Fruit fly (Drosophila melanogaster) whole organism, pupa: ENCODE measurements around the gene CG13295.

Experiments used
- CG10348 ChIP-seq: fragments of 200-800 bp; sonication (Bioruptor generic); IDR thresholded peaks from 2 replicates; pipeline ENCODE4 v1.3.6; 2022; ENCODE audit warnings: missing biosample characterization, missing genetic modification characterization
- CG12605 ChIP-seq: fragments of 200-800 bp; sonication (Bioruptor generic); IDR thresholded peaks from 2 replicates; pipeline ENCODE4 v1.3.6; 2022; ENCODE audit warnings: missing biosample characterization, missing genetic modification characterization
- CG13204 ChIP-seq: fragments of 200-800 bp; sonication (Bioruptor generic); optimal IDR thresholded peaks from 2 replicates; lab custom pipeline; 2018; ENCODE audit warnings: missing biosample characterization, mild to moderate bottlenecking, missing genetic modification characterization, moderate library complexity
- CG14655 ChIP-seq: fragments of 200-800 bp; sonication (Bioruptor generic); optimal IDR thresholded peaks from 3 replicates; lab custom pipeline; 2017; ENCODE audit warnings: mild to moderate bottlenecking, missing biosample characterization, missing genetic modification reagents, missing genetic modification characterization
- CG15710 ChIP-seq: fragments of 200-800 bp; sonication (Bioruptor generic); optimal IDR thresholded peaks from 2 replicates; lab custom pipeline; 2018; ENCODE audit warnings: missing biosample characterization, mild to moderate bottlenecking, missing genetic modification characterization, moderate library complexity
- CG17806 ChIP-seq: fragments of 200-800 bp; sonication (Bioruptor generic); optimal IDR thresholded peaks from 2 replicates; lab custom pipeline; 2018; ENCODE audit warnings: missing biosample characterization, mild to moderate bottlenecking, missing genetic modification characterization, moderate library complexity
- CG32121 ChIP-seq: fragments of 200-800 bp; sonication (Bioruptor generic); IDR thresholded peaks from 2 replicates; pipeline ENCODE4 v1.3.6; 2022; ENCODE audit warnings: missing biosample characterization, missing genetic modification characterization
- CG34367 ChIP-seq: fragments of 200-800 bp; sonication (Bioruptor generic); optimal IDR thresholded peaks from 2 replicates; lab custom pipeline; 2018; ENCODE audit warnings: missing biosample characterization, mild to moderate bottlenecking, missing genetic modification characterization
- CG4496 ChIP-seq: fragments of 200-800 bp; sonication (Bioruptor generic); IDR thresholded peaks from 3 replicates; pipeline ENCODE4 v1.3.6; 2022; ENCODE audit warnings: missing biosample characterization, missing genetic modification characterization
- CG8159 ChIP-seq: fragments of 200-800 bp; sonication (Bioruptor generic); optimal IDR thresholded peaks from 3 replicates; lab custom pipeline; 2018; ENCODE audit warnings: missing biosample characterization, mild to moderate bottlenecking, missing genetic modification characterization, moderate library complexity
- CG8301 ChIP-seq: fragments of 200-800 bp; sonication (Bioruptor generic); optimal IDR thresholded peaks from 2 replicates; lab custom pipeline; 2018; ENCODE audit warnings: missing biosample characterization, mild to moderate bottlenecking, missing genetic modification characterization
- CG9948 ChIP-seq: fragments of 200-800 bp; sonication (Bioruptor generic); optimal IDR thresholded peaks from 2 replicates; lab custom pipeline; 2018; ENCODE audit warnings: missing biosample characterization, mild to moderate bottlenecking, missing genetic modification characterization, moderate library complexity
- D1 ChIP-seq: fragments of 200-800 bp; sonication (Bioruptor generic); optimal IDR thresholded peaks from 2 replicates; lab custom pipeline; 2018; ENCODE audit warnings: missing biosample characterization, mild to moderate bottlenecking, missing genetic modification characterization, moderate library complexity
- EcR ChIP-seq: fragments of 200-800 bp; sonication (Bioruptor generic); optimal IDR thresholded peaks from 3 replicates; lab custom pipeline; 2019; ENCODE audit warnings: missing biosample characterization, missing genetic modification characterization, mild to moderate bottlenecking, moderate library complexity, missing genetic modification reagents
- Ets98B ChIP-seq: fragments of 200-800 bp; sonication (Bioruptor generic); IDR thresholded peaks from 2 replicates; pipeline ENCODE4 v1.3.6; 2022; ENCODE audit warnings: missing biosample characterization, missing genetic modification characterization
- Pif1A ChIP-seq: fragments of 200-800 bp; sonication (Bioruptor generic); optimal IDR thresholded peaks from 3 replicates; lab custom pipeline; 2016; ENCODE audit warnings: missing biosample characterization, missing genetic modification characterization
- Pif1B ChIP-seq: fragments of 200-800 bp; sonication (Bioruptor generic); optimal IDR thresholded peaks from 3 replicates; lab custom pipeline; 2016; ENCODE audit warnings: missing biosample characterization, missing genetic modification characterization
- Snoo ChIP-seq: fragments of 200-800 bp; sonication (Bioruptor generic); optimal IDR thresholded peaks from 3 replicates; lab custom pipeline; 2017; ENCODE audit warnings: missing biosample characterization, mild to moderate bottlenecking, missing genetic modification characterization, inconsistent platforms
- fd96Ca ChIP-seq: fragments of 200-800 bp; sonication (Bioruptor generic); IDR thresholded peaks from 3 replicates; pipeline ENCODE4 v1.3.6; 2022; ENCODE audit warnings: missing biosample characterization, missing genetic modification characterization
- gl ChIP-seq: fragments of 200-800 bp; sonication (Bioruptor generic); optimal IDR thresholded peaks from 2 replicates; lab custom pipeline; 2018; ENCODE audit warnings: missing biosample characterization, mild to moderate bottlenecking, missing genetic modification characterization
- rn ChIP-seq: fragments of 200-800 bp; sonication (Bioruptor generic); IDR thresholded peaks from 2 replicates; pipeline ENCODE4 v1.3.6; 2022; ENCODE audit warnings: missing biosample characterization, missing genetic modification characterization

CG13295 gene

DNA sequence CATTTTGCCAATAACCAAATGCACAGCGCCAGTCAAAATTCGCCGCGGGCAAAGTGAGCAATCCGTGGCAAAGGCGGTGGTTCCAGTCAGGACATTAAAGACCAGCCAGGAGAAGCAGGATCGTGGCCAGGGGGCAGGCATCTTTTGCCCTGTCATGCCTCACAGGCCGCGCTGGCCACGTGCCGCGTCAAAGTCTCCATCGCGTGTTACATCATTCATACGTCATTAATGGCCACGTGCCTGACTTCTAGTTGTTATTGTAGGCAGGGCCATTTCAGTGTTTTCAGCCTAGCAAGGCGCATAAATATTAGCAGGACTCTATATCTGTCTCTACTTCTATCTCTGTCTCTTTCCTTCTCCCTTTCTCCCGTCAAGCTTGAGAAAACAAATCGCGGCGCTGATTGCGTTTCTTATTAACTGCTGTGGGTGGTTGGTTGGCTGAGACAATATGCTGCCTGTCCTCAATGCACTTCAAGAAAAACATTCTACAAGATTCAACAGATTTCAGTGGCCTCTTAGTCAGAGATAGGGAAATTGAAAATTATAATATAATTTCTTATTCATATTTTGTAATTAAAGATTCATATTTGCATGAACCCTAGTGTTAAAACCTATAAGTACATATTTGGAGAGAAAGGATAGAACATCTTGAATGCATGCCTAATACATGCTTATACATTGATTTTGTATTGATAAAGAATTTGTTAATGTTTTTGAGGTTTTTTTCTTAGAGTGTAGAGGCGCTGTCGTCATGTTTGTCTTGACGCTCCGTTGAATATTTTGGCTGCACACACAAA is 33.4 kb upstream of the CG13295 start:
- TF ChIP-seq CG34367, result no peak
- no peak for TF ChIP-seq CG32121
- TF ChIP-seq gl, result no peak
- no peak for TF ChIP-seq EcR (GFP tag; lab: Kevin White, UChicago)

DNA sequence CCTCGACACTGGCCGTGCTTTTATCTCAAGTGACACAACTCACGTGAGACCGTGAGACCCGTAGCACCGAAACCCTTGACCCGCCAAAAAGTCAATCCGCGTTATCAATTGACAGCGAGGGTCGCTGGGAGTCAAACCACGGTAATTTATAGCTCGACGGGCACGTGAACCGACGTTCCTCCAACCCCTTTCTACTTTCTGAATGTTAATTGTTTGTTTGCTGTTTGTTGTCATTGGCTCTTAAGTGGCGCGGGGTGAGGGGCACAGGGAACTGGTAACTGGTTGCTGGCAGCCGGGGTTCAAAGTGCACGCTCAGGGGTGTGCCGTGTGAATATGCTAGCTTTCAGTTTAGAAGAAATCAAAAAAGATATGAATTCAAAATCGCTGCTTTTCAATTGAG is 31.7 kb upstream of the CG13295 start:
- no peak for TF ChIP-seq fd96Ca (GFP tag; lab: Robert Waterston, UW)
- TF ChIP-seq CG14655, result no peak
- TF ChIP-seq rn (GFP tag; lab: Robert Waterston, UW), result no peak
- TF ChIP-seq Pif1A (GFP tag; lab: Kevin White, UChicago), result no peak
- no peak for TF ChIP-seq gl
- no peak for TF ChIP-seq D1 (tag; lab: Kevin White, UChicago)

DNA sequence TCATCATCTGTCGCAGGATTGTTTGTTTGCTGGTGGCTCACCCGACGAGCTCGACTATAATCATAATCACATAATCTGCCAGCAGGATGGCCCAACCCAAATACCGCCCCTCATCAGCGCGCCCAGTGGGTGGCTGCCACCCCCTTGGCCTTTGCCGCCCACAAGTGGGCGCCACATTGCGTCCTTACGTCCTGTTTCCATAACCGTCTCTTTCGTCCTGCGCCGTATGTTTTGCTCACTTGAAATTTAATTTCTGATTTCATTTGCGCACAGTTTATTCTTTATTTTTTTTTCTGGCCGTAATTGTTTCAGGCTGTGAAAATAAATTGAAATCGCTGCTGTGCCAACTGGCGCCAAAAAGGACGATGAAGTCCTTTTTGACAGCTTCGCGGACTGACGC is 30.4 kb upstream of the CG13295 start:
- no peak for TF ChIP-seq CG8159
- no peak for TF ChIP-seq fd96Ca (GFP tag; lab: Robert Waterston, UW)
- no peak for TF ChIP-seq CG8301 (tag; lab: Kevin White, UChicago)

DNA sequence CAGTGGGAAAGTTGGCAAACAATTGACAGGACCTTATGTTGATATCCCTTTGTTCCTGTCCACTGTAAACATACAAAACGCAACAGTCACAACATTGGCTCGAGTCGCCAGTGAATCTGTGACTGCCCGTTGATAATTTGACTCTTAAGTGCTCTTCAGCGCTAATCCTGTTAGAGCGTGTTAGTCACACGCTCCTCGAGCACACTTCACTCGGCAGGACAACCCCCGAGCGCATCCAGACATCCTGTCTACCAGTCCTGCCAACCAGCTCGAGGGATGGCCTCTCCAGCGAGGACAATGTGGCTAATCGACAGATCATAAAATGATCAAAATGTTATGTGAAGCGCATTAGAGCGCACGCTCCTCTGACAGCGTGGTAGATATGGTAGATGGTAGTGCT is 29.5 kb upstream of the CG13295 start:
- no peak for TF ChIP-seq CG32121
- no peak for TF ChIP-seq Snoo (tag; lab: Kevin White, UChicago)
- no peak for TF ChIP-seq CG14655
- no peak for TF ChIP-seq CG8301 (tag; lab: Kevin White, UChicago)
- no peak for TF ChIP-seq CG8159
- TF ChIP-seq CG10348 (GFP tag; lab: Robert Waterston, UW), result no peak
- TF ChIP-seq CG17806 (tag; lab: Kevin White, UChicago), result no peak
- no peak for TF ChIP-seq CG15710 (tag; lab: Kevin White, UChicago)
- no peak for TF ChIP-seq Pif1A (GFP tag; lab: Kevin White, UChicago)
- no peak for TF ChIP-seq CG12605 (GFP tag; lab: Robert Waterston, UW)
- TF ChIP-seq CG13204 (GFP tag; lab: Kevin White, UChicago), result no peak
- TF ChIP-seq CG34367, result no peak
- no peak for TF ChIP-seq D1 (tag; lab: Kevin White, UChicago)
- no peak for TF ChIP-seq gl
- TF ChIP-seq CG9948 (tag; lab: Kevin White, UChicago), result no peak

DNA sequence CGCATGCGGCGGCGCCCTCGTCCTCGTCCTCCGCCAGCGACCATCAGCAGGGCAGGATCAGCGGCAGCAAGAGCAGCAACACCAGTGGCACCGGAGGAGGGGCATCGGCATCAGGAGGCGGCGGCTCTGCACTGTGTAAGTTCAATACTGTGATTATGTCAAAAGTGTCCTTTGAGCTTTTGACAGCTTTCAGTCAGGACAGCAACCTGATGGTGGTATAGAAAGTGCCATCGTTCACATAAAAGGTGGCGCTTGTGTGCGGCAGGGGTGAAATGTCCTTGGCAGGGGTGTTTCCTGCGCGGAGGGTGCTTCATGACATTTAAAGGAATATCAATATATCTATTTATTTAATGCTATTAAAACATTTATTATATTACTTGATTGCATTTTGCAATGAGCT is 28.6 kb upstream of the CG13295 start:
- no peak for TF ChIP-seq CG34367
- no peak for TF ChIP-seq D1 (tag; lab: Kevin White, UChicago)
- TF ChIP-seq EcR (GFP tag; lab: Kevin White, UChicago), result no peak
- TF ChIP-seq CG12605 (GFP tag; lab: Robert Waterston, UW), result no peak
- TF ChIP-seq Snoo (tag; lab: Kevin White, UChicago), result no peak
- no peak for TF ChIP-seq CG14655
- no peak for TF ChIP-seq CG4496 (GFP tag; lab: Robert Waterston, UW)
- no peak for TF ChIP-seq gl
- no peak for TF ChIP-seq CG13204 (GFP tag; lab: Kevin White, UChicago)

DNA sequence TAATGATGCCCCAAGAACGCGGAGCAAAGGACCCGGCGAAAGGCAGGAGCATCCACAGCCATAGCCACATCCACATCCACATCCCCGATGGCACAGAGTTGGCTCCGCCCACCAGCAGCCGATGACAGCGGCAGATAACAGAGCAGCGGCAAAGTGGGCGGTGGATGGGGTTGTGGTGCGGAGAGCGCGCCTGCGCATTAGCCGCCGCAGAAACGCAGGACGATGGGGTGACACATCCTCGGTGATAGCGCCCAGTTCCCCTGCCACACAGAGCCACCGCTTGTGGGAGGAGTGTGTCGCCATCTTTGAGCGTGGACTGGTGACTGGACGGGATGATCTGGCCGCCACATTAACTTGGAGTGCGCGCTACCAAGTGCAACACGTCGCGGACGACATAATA is 22.2 kb upstream of the CG13295 start, which contains the start of gene Ets65A:
Gene Ets65A (plus strand): TSS at position 348 of the 400 bp plus-strand sequence.
- TF ChIP-seq CG4496 (GFP tag; lab: Robert Waterston, UW) (no peak), Pif1A (GFP tag; lab: Kevin White, UChicago) (no peak), rn (GFP tag; lab: Robert Waterston, UW) (no peak), Ets98B (no peak), CG14655 (no peak), CG34367 (no peak)

DNA sequence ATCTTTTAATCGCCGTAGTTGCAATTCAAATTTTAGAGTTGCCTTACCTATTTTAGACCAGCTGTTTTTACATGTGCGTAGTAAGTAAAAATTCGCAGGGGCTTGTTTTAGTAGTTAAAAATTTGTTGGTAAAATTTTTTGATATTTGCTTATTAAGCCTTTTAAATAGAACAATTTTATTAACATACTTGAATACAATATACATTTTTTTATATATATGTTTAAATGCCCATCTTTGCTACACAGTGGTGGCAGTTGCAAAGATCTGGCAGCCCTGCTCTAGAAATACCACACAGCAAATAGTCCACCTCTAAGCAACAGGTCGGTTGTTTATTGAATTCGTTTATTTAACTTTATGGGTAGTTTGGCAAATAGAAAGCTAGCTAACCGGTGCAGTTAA is 19.7 kb upstream of the CG13295 start, which contains the start of the genes CG10467 and loj:
Gene CG10467 (minus strand): TSS at position 51 of the 400 bp plus-strand sequence.
Gene loj (plus strand): TSS at position 291 of the 400 bp plus-strand sequence.
- peak; percentile 88 for TF ChIP-seq Ets98B
- no peak for TF ChIP-seq EcR (GFP tag; lab: Kevin White, UChicago)
- TF ChIP-seq gl, result peak; percentile 37
- TF ChIP-seq CG12605 (GFP tag; lab: Robert Waterston, UW), result peak; percentile 81
- peak; percentile 94 for TF ChIP-seq CG9948 (tag; lab: Kevin White, UChicago)
- TF ChIP-seq Pif1B, result peak; percentile 72
- peak; percentile 91 for TF ChIP-seq CG8159
- TF ChIP-seq CG4496 (GFP tag; lab: Robert Waterston, UW), result peak; percentile 96
- peak; percentile 85 for TF ChIP-seq CG34367
- TF ChIP-seq CG14655, result peak; percentile 88
- TF ChIP-seq CG15710 (tag; lab: Kevin White, UChicago), result peak; percentile 88
- TF ChIP-seq CG17806 (tag; lab: Kevin White, UChicago), result peak; percentile 94
- TF ChIP-seq CG32121, result peak; percentile 86
- peak; percentile 95 for TF ChIP-seq rn (GFP tag; lab: Robert Waterston, UW)
- TF ChIP-seq Snoo (tag; lab: Kevin White, UChicago), result peak; percentile 86
- peak; percentile 87 for TF ChIP-seq CG10348 (GFP tag; lab: Robert Waterston, UW)
- TF ChIP-seq CG13204 (GFP tag; lab: Kevin White, UChicago), result no peak
- TF ChIP-seq D1 (tag; lab: Kevin White, UChicago), result peak; percentile 78
- TF ChIP-seq Pif1A (GFP tag; lab: Kevin White, UChicago), result peak; percentile 74
- TF ChIP-seq CG8301 (tag; lab: Kevin White, UChicago), result peak; percentile 82
- peak; percentile 87 for TF ChIP-seq fd96Ca (GFP tag; lab: Robert Waterston, UW)
- TF ChIP-seq, all 21 proteins: peak for 19
